Fruit fly (Drosophila melanogaster) whole organism, embryonic: ENCODE results near the gene alphaCOP.

Source experiments
- Atf3 ChIP-seq: fragments of 200-800 bp; sonication (Bioruptor generic); optimal IDR thresholded peaks from 3 replicates; lab custom pipeline; 2016; ENCODE audit warnings: missing biosample characterization, missing genetic modification characterization
- CG10543 ChIP-seq: fragments of 200-800 bp; sonication (Bioruptor generic); optimal IDR thresholded peaks from 3 replicates; lab custom pipeline; 2017; ENCODE audit warnings: missing biosample characterization, mild to moderate bottlenecking, missing genetic modification characterization, moderate library complexity
- CG11398 ChIP-seq: fragments of 200-800 bp; sonication (Bioruptor generic); optimal IDR thresholded peaks from 2 replicates; lab custom pipeline; 2016; ENCODE audit warnings: missing biosample characterization, missing genetic modification characterization
- CG11695 ChIP-seq: fragments of 200-800 bp; sonication (Bioruptor generic); IDR thresholded peaks from 3 replicates; pipeline ENCODE4 v1.3.6; 2022; ENCODE audit warnings: missing biosample characterization, missing genetic modification characterization
- CG12236 ChIP-seq: fragments of 200-800 bp; sonication (Bioruptor generic); optimal IDR thresholded peaks from 2 replicates; lab custom pipeline; 2016; ENCODE audit warnings: missing biosample characterization, missing genetic modification characterization
- CG13424 ChIP-seq: fragments of 200-800 bp; sonication (Bioruptor generic); optimal IDR thresholded peaks from 2 replicates; lab custom pipeline; 2019; ENCODE audit warnings: missing biosample characterization, mild to moderate bottlenecking, missing genetic modification characterization, moderate library complexity
- CG14441 ChIP-seq: fragments of 200-800 bp; sonication (Bioruptor generic); IDR thresholded peaks from 2 replicates; pipeline ENCODE4 v1.3.6; 2022; ENCODE audit warnings: missing biosample characterization, missing genetic modification characterization
- CG17829 ChIP-seq: fragments of 200-800 bp; optimal IDR thresholded peaks from 2 replicates; lab custom pipeline; 2019; ENCODE audit warnings: missing biosample characterization, mild to moderate bottlenecking, missing genetic modification characterization, moderate library complexity
- CG18262 ChIP-seq: fragments of 200-800 bp; optimal IDR thresholded peaks from 3 replicates; lab custom pipeline; 2019; ENCODE audit warnings: missing biosample characterization, mild to moderate bottlenecking, missing genetic modification characterization, moderate library complexity
- CG3838 ChIP-seq: fragments of 200-800 bp; sonication (Bioruptor generic); optimal IDR thresholded peaks from 3 replicates; lab custom pipeline; 2016; ENCODE audit warnings: missing biosample characterization, missing genetic modification characterization
- CG3847 ChIP-seq: fragments of 200-800 bp; sonication (Bioruptor generic); IDR thresholded peaks from 2 replicates; pipeline ENCODE4 v1.3.6; 2022; ENCODE audit warnings: missing biosample characterization, missing genetic modification characterization
- CG42726 ChIP-seq: fragments of 200-800 bp; sonication (Bioruptor generic); IDR thresholded peaks from 2 replicates; pipeline ENCODE4 v1.3.6; 2022; ENCODE audit warnings: missing biosample characterization, missing genetic modification characterization; ENCODE audit not compliant: partially characterized antibody
- CG8089 ChIP-seq: fragments of 200-800 bp; sonication (Bioruptor generic); optimal IDR thresholded peaks from 3 replicates; lab custom pipeline; 2016; ENCODE audit warnings: missing biosample characterization, missing genetic modification characterization
- CG9876 ChIP-seq: fragments of 200-800 bp; sonication (Bioruptor generic); optimal IDR thresholded peaks from 2 replicates; lab custom pipeline; 2016; ENCODE audit warnings: missing biosample characterization, missing genetic modification characterization
- CoRest ChIP-seq: fragments of 200-800 bp; sonication (Bioruptor generic); optimal IDR thresholded peaks from 3 replicates; lab custom pipeline; 2018; ENCODE audit warnings: missing biosample characterization, mild to moderate bottlenecking, missing genetic modification characterization, moderate library complexity
- D19B ChIP-seq: fragments of 200-800 bp; sonication (Bioruptor generic); optimal IDR thresholded peaks from 2 replicates; lab custom pipeline; 2017; ENCODE audit warnings: missing biosample characterization, mild to moderate bottlenecking, missing genetic modification characterization
- Deaf1 ChIP-seq: fragments of 200-800 bp; optimal IDR thresholded peaks from 3 replicates; lab custom pipeline; 2019; ENCODE audit warnings: missing biosample characterization, mild to moderate bottlenecking, missing genetic modification characterization, moderate library complexity
- Dip2 ChIP-seq: fragments of 200-800 bp; sonication (Bioruptor generic); IDR thresholded peaks from 2 replicates; pipeline ENCODE4 v1.3.6; 2022; ENCODE audit warnings: missing biosample characterization, missing genetic modification characterization
- Drgx ChIP-seq: fragments of 200-800 bp; sonication (Bioruptor generic); IDR thresholded peaks from 2 replicates; pipeline ENCODE4 v1.3.6; 2022; ENCODE audit warnings: missing biosample characterization, missing genetic modification characterization
- Hr51 ChIP-seq, 2 experiments: fragments of 200-800 bp; sonication (Bioruptor generic); optimal IDR thresholded peaks; 2 replicates in 1 of 2; 3 replicates in 1 of 2; lab custom pipeline; 2016 to 2018; ENCODE audit warnings: missing biosample characterization in 2 of 2, missing genetic modification characterization in 2 of 2, mild to moderate bottlenecking in 1 of 2, moderate library complexity in 1 of 2
- Lhr ChIP-seq: fragments of 200-800 bp; sonication (Bioruptor generic); optimal IDR thresholded peaks from 3 replicates; lab custom pipeline; 2017; ENCODE audit warnings: mild to moderate bottlenecking, missing biosample characterization, missing genetic modification reagents, missing genetic modification characterization
- MBD-R2 ChIP-seq: fragments of 200-800 bp; sonication (Bioruptor generic); IDR thresholded peaks from 2 replicates; pipeline ENCODE4 v1.3.6; 2022; ENCODE audit warnings: missing biosample characterization, missing genetic modification characterization
- MTF-1 ChIP-seq: fragments of 200-800 bp; sonication (Bioruptor generic); optimal IDR thresholded peaks from 2 replicates; lab custom pipeline; 2018; ENCODE audit warnings: missing biosample characterization, mild to moderate bottlenecking, missing genetic modification characterization, borderline replicate concordance
- Med ChIP-seq: fragments of 200-800 bp; sonication (Bioruptor generic); peaks from one replicate; lab custom pipeline; 2016; ENCODE audit warnings: missing biosample characterization, missing genetic modification characterization, mild to moderate bottlenecking, inconsistent platforms, moderate library complexity
- Neu2 ChIP-seq: fragments of 200-800 bp; sonication (Bioruptor generic); optimal IDR thresholded peaks from 3 replicates; lab custom pipeline; 2016; ENCODE audit warnings: missing biosample characterization, missing genetic modification characterization, borderline replicate concordance
- Nf-YB ChIP-seq: fragments of 200-800 bp; sonication (Bioruptor generic); optimal IDR thresholded peaks from 3 replicates; lab custom pipeline; 2019; ENCODE audit warnings: missing biosample characterization, mild to moderate bottlenecking, missing genetic modification characterization, moderate library complexity
- PHDP ChIP-seq: fragments of 200-800 bp; sonication (Bioruptor generic); optimal IDR thresholded peaks from 3 replicates; lab custom pipeline; 2018; ENCODE audit warnings: missing biosample characterization, mild to moderate bottlenecking, missing genetic modification characterization, moderate library complexity
- Sox102F ChIP-seq: fragments of 200-800 bp; sonication (Bioruptor generic); optimal IDR thresholded peaks from 2 replicates; lab custom pipeline; 2018; ENCODE audit warnings: missing biosample characterization, mild to moderate bottlenecking, missing genetic modification characterization, moderate library complexity
- amos ChIP-seq: fragments of 200-800 bp; sonication (Bioruptor generic); IDR thresholded peaks from 2 replicates; pipeline ENCODE4 v1.3.6; 2022; ENCODE audit warnings: missing biosample characterization, missing genetic modification characterization; ENCODE audit not compliant: partially characterized antibody
- aop ChIP-seq: fragments of 200-800 bp; sonication (Bioruptor generic); IDR thresholded peaks from 2 replicates; pipeline ENCODE4 v1.3.6; 2022; ENCODE audit warnings: missing biosample characterization, missing genetic modification characterization
- ara ChIP-seq: fragments of 200-800 bp; sonication (Bioruptor generic); IDR thresholded peaks from 2 replicates; pipeline ENCODE4 v1.3.6; 2022; ENCODE audit warnings: missing biosample characterization, missing genetic modification characterization
- cato ChIP-seq: fragments of 200-800 bp; sonication (Bioruptor generic); optimal IDR thresholded peaks from 2 replicates; lab custom pipeline; 2016; ENCODE audit warnings: missing biosample characterization, missing genetic modification characterization, borderline replicate concordance
- cwo ChIP-seq: fragments of 200-800 bp; sonication (Bioruptor generic); optimal IDR thresholded peaks from 3 replicates; lab custom pipeline; 2017; ENCODE audit warnings: missing biosample characterization, missing genetic modification characterization, mild to moderate bottlenecking, moderate library complexity, missing genetic modification reagents
- dimm ChIP-seq: fragments of 200-800 bp; sonication (Bioruptor generic); IDR thresholded peaks from 2 replicates; pipeline ENCODE4 v1.3.6; 2022; ENCODE audit warnings: missing biosample characterization, missing genetic modification characterization
- ftz-f1 ChIP-seq: fragments of 200-800 bp; sonication (Bioruptor generic); optimal IDR thresholded peaks from 2 replicates; lab custom pipeline; 2016; ENCODE audit warnings: missing biosample characterization, missing genetic modification characterization
- gsb ChIP-seq: fragments of 200-800 bp; sonication (Bioruptor generic); IDR thresholded peaks from 2 replicates; pipeline ENCODE4 v1.3.6; 2022; ENCODE audit warnings: missing biosample characterization, missing genetic modification characterization
- h ChIP-seq: fragments of >200 bp; optimal IDR thresholded peaks from 2 replicates; lab custom pipeline; 2017
- hbn ChIP-seq: fragments of 200-800 bp; sonication (Bioruptor generic); IDR thresholded peaks from 2 replicates; pipeline ENCODE4 v1.3.6; 2022; ENCODE audit warnings: missing biosample characterization, missing genetic modification characterization; ENCODE audit not compliant: partially characterized antibody
- lov ChIP-seq, 2 experiments: fragments of 200-800 bp in 1 of 2; fragments of >200 bp in 1 of 2; sonication (Bioruptor generic) in 1 of 2; IDR thresholded peaks in 1 of 2; optimal IDR thresholded peaks in 1 of 2; 2 replicates in 1 of 2; 3 replicates in 1 of 2; pipeline versions ENCODE4 v1.3.6 to Lab custom; 2017 to 2022; ENCODE audit warnings: missing biosample characterization in 1 of 2, missing genetic modification characterization in 1 of 2
- maf-S ChIP-seq: fragments of 200-800 bp; sonication (Bioruptor generic); optimal IDR thresholded peaks from 2 replicates; lab custom pipeline; 2016; ENCODE audit warnings: missing biosample characterization, missing genetic modification characterization
- mam ChIP-seq: fragments of 200-800 bp; sonication (Bioruptor generic); optimal IDR thresholded peaks from 3 replicates; lab custom pipeline; 2016; ENCODE audit warnings: missing biosample characterization, missing genetic modification characterization
- mld ChIP-seq: fragments of 200-800 bp; sonication (Bioruptor generic); IDR thresholded peaks from 3 replicates; pipeline ENCODE4 v1.3.6; 2022; ENCODE audit warnings: missing biosample characterization, missing genetic modification characterization; ENCODE audit not compliant: partially characterized antibody
- nerfin-1 ChIP-seq: fragments of 200-800 bp; sonication (Bioruptor generic); optimal IDR thresholded peaks from 3 replicates; lab custom pipeline; 2019; ENCODE audit warnings: missing biosample characterization, mild to moderate bottlenecking, missing genetic modification characterization, moderate library complexity
- prd ChIP-seq, 3 experiments: fragments of >200 bp in 2 of 3; fragments of 200-800 bp in 1 of 3; sonication (Bioruptor generic) in 1 of 3; optimal IDR thresholded peaks in 2 of 3; IDR thresholded peaks in 1 of 3; 2 replicates in 2 of 3; 3 replicates in 1 of 3; pipeline versions ENCODE4 v1.3.6 to Lab custom; 2017 to 2022; ENCODE audit warnings: missing biosample characterization in 1 of 3, missing genetic modification characterization in 1 of 3
- ranshi ChIP-seq: fragments of 200-800 bp; sonication (Bioruptor generic); IDR thresholded peaks from 2 replicates; pipeline ENCODE4 v1.3.6; 2022; ENCODE audit warnings: missing biosample characterization, missing genetic modification characterization
- sens ChIP-seq: fragments of 200-800 bp; sonication (Bioruptor generic); peaks from one replicate; lab custom pipeline; 2016; ENCODE audit warnings: missing biosample characterization, missing genetic modification characterization
- sob ChIP-seq: fragments of 200-800 bp; sonication (Bioruptor generic); IDR thresholded peaks from 2 replicates; pipeline ENCODE4 v1.3.6; 2022; ENCODE audit warnings: missing biosample characterization, missing genetic modification characterization
- ssp ChIP-seq: fragments of 200-800 bp; sonication (Bioruptor generic); IDR thresholded peaks from 2 replicates; pipeline ENCODE4 v1.3.6; 2022; ENCODE audit warnings: missing biosample characterization, missing genetic modification characterization
- tin ChIP-seq: fragments of 200-800 bp; sonication (Bioruptor generic); optimal IDR thresholded peaks from 3 replicates; lab custom pipeline; 2016; ENCODE audit warnings: missing biosample characterization, missing genetic modification characterization
- wek ChIP-seq: fragments of 200-800 bp; sonication (Bioruptor generic); optimal IDR thresholded peaks from 3 replicates; lab custom pipeline; 2018; ENCODE audit warnings: missing biosample characterization, mild to moderate bottlenecking, missing genetic modification characterization, moderate library complexity

The alphaCOP gene

DNA sequence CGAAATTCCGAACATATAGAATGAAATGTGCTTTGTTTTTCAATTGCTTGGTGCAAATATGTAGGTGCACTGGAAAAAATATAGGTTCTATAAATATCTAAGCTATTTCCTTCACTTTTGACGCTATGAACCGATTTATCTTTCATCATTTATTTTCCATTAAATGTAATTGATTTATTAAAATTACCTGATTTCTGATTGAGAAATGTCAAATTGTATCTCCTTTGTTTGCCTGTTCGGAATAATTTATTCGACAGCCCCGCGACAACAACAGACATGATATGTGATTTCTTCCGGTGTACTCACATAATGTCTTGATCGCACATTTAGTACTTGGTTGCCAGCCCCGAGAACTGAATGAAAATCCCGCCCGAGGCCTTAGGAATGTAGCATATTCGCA, 35.4 kb downstream of the alphaCOP start (continued):
- TF ChIP-seq Drgx (GFP tag; lab: Robert Waterston, UW) (0 out of 2 replicates have a peak, but pooled peaks have one; percentile 44), D19B (GFP tag; lab: Kevin White, UChicago) (peak; percentile 34), Med (GFP tag; lab: Kevin White, UChicago) (peak; percentile 88), Neu2 (GFP tag; lab: Kevin White, UChicago) (no peak), prd (optimal IDR thresholded peaks at IDR 0.05; lab: Kevin White, UChicago) (no peak), prd (GFP tag; IDR thresholded peaks at IDR 0.05; lab: Robert Waterston, UW) (peak; percentile 44; the same call in 1 of the 3 replicates), amos (GFP tag; lab: Robert Waterston, UW) (no peak), cwo (GFP tag; lab: Kevin White, UChicago) (peak; percentile 32), maf-S (GFP tag; lab: Kevin White, UChicago) (no peak), CG12236 (GFP tag; lab: Kevin White, UChicago) (no peak), MBD-R2 (GFP tag; lab: Robert Waterston, UW) (no peak), ranshi (GFP tag; lab: Robert Waterston, UW) (peak; percentile 27; the same call in 1 of the 2 replicates), ara (no peak), CG11695 (peak; percentile 47; the same call in 1 of the 3 replicates), Hr51 (GFP tag; optimal IDR thresholded peaks at IDR 0.05; lab: Kevin White, UChicago) (peak in 1 of 2 experiments; percentile 39), CG14441 (GFP tag; lab: Robert Waterston, UW) (peak; percentile 56; the same call in 1 of the 2 replicates), MTF-1 (GFP tag; lab: Kevin White, UChicago) (no peak), dimm (GFP tag; lab: Robert Waterston, UW) (no peak), hbn (GFP tag; lab: Robert Waterston, UW) (no peak), mld (GFP tag; lab: Robert Waterston, UW) (no peak), Sox102F (GFP tag; lab: Kevin White, UChicago) (peak; percentile 32), CoRest (tag; lab: Kevin White, UChicago) (peak; percentile 62), Nf-YB (GFP tag; lab: Kevin White, UChicago) (no peak), ssp (GFP tag; lab: Robert Waterston, UW) (no peak), nerfin-1 (tag; lab: Kevin White, UChicago) (no peak), CG42726 (GFP tag; lab: Robert Waterston, UW) (no peak), PHDP (tag; lab: Kevin White, UChicago) (peak; percentile 48), Deaf1 (tag; lab: Kevin White, UChicago) (no peak), CG11398 (GFP tag; lab: Kevin White, UChicago) (no peak), h (lab: Kevin White, UChicago) (no peak), cato (GFP tag; lab: Kevin White, UChicago) (no peak), sens (no peak), ftz-f1 (GFP tag; lab: Kevin White, UChicago) (no peak), aop (GFP tag; lab: Robert Waterston, UW) (no peak), wek (GFP tag; lab: Kevin White, UChicago) (no peak), CG13424 (peak; percentile 5), CG18262 (no peak), Lhr (no peak), mam (GFP tag; lab: Kevin White, UChicago) (peak; percentile 45), CG8089 (GFP tag; lab: Kevin White, UChicago) (no peak), CG17829 (tag; lab: Kevin White, UChicago) (no peak), lov (optimal IDR thresholded peaks at IDR 0.05; lab: Kevin White, UChicago) (no peak), lov (GFP tag; IDR thresholded peaks at IDR 0.05; lab: Robert Waterston, UW) (no peak), sob (0 out of 2 replicates have a peak, but pooled peaks have one; percentile 43), Atf3 (GFP tag; lab: Kevin White, UChicago) (no peak), gsb (GFP tag; lab: Robert Waterston, UW) (no peak), CG10543 (GFP tag; lab: Kevin White, UChicago) (no peak), CG3838 (GFP tag; lab: Kevin White, UChicago) (no peak), tin (no peak), Dip2 (GFP tag; lab: Robert Waterston, UW) (no peak), CG9876 (GFP tag; lab: Kevin White, UChicago) (no peak), CG3847 (peak; percentile 61)
